Worm (Caenorhabditis elegans): Measurements from ENCODE around the gene pkd-2.

- TF ChIP-seq unc-3 (GFP tag; conservative IDR thresholded peaks at IDR 0.05): no peak
- TF ChIP-seq unc-3 (tag; optimal IDR thresholded peaks at IDR 0.05): no peak
- TF ChIP-seq eyg-1 (tag; optimal IDR thresholded peaks at IDR 0.05): no peak
- no peak for TF ChIP-seq ama-1 (optimal IDR thresholded peaks at IDR 0.05)
- TF ChIP-seq nfya-1 (tag; optimal IDR thresholded peaks at IDR 0.05): no peak
- no peak for TF ChIP-seq unc-55 (GFP tag; optimal IDR thresholded peaks at IDR 0.05)
- TF ChIP-seq pqm-1 (tag; optimal IDR thresholded peaks at IDR 0.05): no peak
- no peak for TF ChIP-seq ceh-9 (tag; optimal IDR thresholded peaks at IDR 0.05)
- no peak for TF ChIP-seq nhr-11 (tag; optimal IDR thresholded peaks at IDR 0.05)
- TF ChIP-seq ets-4 (tag; optimal IDR thresholded peaks at IDR 0.05): no peak
These were observed 40.6 kb upstream of the pkd-2 start, which contains the start of gene ccg-1 for ce11 chrIV:15275363-15275854.

All from whole organism, late embryonic.